Fruit fly (Drosophila melanogaster): ENCODE measurements around the gene CG31287.

The CG31287 gene

DNA sequence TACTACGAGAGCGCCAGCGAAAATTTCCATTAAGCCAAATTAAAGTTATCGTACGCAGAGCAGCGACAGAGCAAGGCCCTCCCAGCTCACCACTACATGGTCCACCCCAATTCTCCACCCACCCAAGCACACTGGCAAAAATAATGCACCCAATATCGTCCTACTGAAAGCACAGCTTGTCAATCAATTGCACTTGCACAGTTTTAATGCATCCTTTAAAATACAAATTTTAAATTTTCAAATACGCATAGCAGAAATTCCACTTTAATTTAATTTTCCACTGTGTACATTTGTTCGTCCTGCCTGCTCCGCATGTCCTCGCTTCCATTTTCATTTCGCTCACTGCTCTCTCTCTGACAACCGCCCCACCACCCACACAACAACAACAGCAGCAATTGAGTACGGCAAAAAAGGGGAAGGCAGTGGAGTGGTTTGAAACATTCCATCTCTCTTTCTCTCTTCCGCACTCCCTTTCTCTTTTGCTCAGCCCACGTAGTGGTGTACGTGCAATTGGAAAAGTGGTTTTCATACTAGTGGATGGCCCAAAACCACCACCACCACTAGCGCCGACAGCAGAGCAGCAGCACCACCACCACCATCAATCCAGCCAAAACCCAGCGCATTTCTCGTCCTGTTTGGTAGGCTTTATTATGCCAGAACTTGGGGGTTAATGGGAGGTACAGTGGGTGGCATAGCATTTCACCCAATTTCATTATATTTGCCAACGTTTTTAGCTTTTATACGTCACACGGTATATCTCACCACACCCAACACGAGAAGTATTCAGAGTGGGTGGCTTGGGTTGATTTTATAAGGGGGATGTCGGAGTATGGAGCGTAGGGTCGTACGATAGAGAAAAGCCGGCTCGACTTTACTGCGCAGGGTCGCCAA is 44.7 kb downstream of the CG31287 start (continued):
- TF ChIP-seq Gug (GFP tag; IDR thresholded peaks at IDR 0.05) (peak; percentile 76), CG7368 (GFP tag; optimal IDR thresholded peaks at IDR 0.05) (peak; percentile 52), CG6808 (GFP tag; optimal IDR thresholded peaks at IDR 0.05) (peak; percentile 87), CG3032 (tag; optimal IDR thresholded peaks at IDR 0.05) (peak; percentile 83), Lpt (GFP tag; optimal IDR thresholded peaks at IDR 0.05) (peak; percentile 86), CG32006 (GFP tag; optimal IDR thresholded peaks at IDR 0.05) (peak; percentile 84), Hr4 (GFP tag; optimal IDR thresholded peaks at IDR 0.05) (peak; percentile 76), CG8632 (GFP tag; optimal IDR thresholded peaks at IDR 0.05) (peak; percentile 30), CG10631 (GFP tag; optimal IDR thresholded peaks at IDR 0.05) (peak; percentile 49), CG6163 (GFP tag; IDR thresholded peaks at IDR 0.05) (peak; percentile 77; the same call in 2 of the 3 replicates), pdm3 (GFP tag; optimal IDR thresholded peaks at IDR 0.05) (peak; percentile 65), topi (GFP tag; optimal IDR thresholded peaks at IDR 0.05) (peak; percentile 77), CG11762 (GFP tag; optimal IDR thresholded peaks at IDR 0.05; ENCODE audit: insufficient read depth) (peak; percentile 81), fkh (GFP tag; optimal IDR thresholded peaks at IDR 0.05) (peak; percentile 47), esn (GFP tag; optimal IDR thresholded peaks at IDR 0.05) (peak; percentile 67), Hr39 (GFP tag; optimal IDR thresholded peaks at IDR 0.05) (peak; percentile 56), Sox15 (GFP tag; optimal IDR thresholded peaks at IDR 0.05) (peak; percentile 2), eg (GFP tag; IDR thresholded peaks at IDR 0.05) (peak; percentile 79), svp (GFP tag) (peak; percentile 83), ss (GFP tag; optimal IDR thresholded peaks at IDR 0.05) (peak in 1 of 2 experiments; percentile 81), acj6 (GFP tag; optimal IDR thresholded peaks at IDR 0.05) (peak; percentile 64), Smox (GFP tag; optimal IDR thresholded peaks at IDR 0.05) (peak; percentile 37), Met (GFP tag; optimal IDR thresholded peaks at IDR 0.05) (peak; percentile 65), vri (GFP tag; optimal IDR thresholded peaks at IDR 0.05) (no peak), CG8119 (GFP tag; IDR thresholded peaks at IDR 0.05) (peak; percentile 69; the same call in 2 of the 3 replicates), CG6854 (GFP tag; optimal IDR thresholded peaks at IDR 0.05) (peak; percentile 67), net (GFP tag; optimal IDR thresholded peaks at IDR 0.05) (peak; percentile 58), Hr38 (GFP tag; optimal IDR thresholded peaks at IDR 0.05) (no peak), CG10669 (GFP tag; optimal IDR thresholded peaks at IDR 0.05) (peak; percentile 84), CG8319 (GFP tag; optimal IDR thresholded peaks at IDR 0.05) (peak; percentile 26), CG31627 (GFP tag; optimal IDR thresholded peaks at IDR 0.05) (peak; percentile 57), CG9139 (GFP tag; optimal IDR thresholded peaks at IDR 0.05) (peak; percentile 42), Eip93F (GFP tag; optimal IDR thresholded peaks at IDR 0.05) (no peak), dac (GFP tag; optimal IDR thresholded peaks at IDR 0.05) (peak; percentile 47), CG15336 (GFP tag; IDR thresholded peaks at IDR 0.05) (peak; percentile 76), CG1621 (tag; optimal IDR thresholded peaks at IDR 0.05) (peak; percentile 16), CG16779 (tag; optimal IDR thresholded peaks at IDR 0.05) (peak; percentile 26), cyc (GFP tag; optimal IDR thresholded peaks at IDR 0.05) (peak; percentile 89)

DNA sequence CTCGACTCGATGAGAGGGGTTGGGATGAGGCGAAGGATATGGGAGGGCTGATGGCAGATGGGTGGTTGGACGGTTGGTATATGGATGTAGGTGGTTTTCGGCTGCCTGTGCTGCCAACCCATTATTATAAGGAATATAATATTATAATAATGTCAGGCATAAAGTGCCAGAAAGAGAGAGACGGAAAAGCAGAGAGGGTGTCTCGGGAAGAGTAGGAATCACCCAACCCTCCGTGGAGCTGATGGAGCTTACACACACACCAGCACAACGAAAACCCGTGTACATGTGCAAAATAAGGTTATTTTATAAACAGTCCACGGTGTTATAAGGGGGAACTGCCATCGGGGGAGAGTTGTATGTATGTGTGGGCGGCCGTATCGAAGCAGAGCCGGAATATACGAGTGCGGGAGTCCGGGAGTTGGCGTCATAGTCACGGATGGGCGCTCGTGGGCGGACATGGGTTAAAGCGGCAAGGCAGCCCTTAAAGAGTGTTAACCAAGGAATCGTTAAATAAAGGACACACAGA is 45.4 kb downstream of the CG31287 start:
- TF ChIP-seq Hr39 (GFP tag; optimal IDR thresholded peaks at IDR 0.05) (no peak), CG3032 (tag; optimal IDR thresholded peaks at IDR 0.05) (no peak), CG15336 (GFP tag; IDR thresholded peaks at IDR 0.05) (no peak), Sox102F (GFP tag; optimal IDR thresholded peaks at IDR 0.05) (no peak), net (GFP tag; optimal IDR thresholded peaks at IDR 0.05) (no peak), CG3919 (GFP tag; optimal IDR thresholded peaks at IDR 0.05) (no peak), CG11762 (GFP tag; optimal IDR thresholded peaks at IDR 0.05; ENCODE audit: insufficient read depth) (no peak), esn (GFP tag; optimal IDR thresholded peaks at IDR 0.05) (no peak)

Measured in whole organism, prepupa.